Worm (Caenorhabditis elegans): ENCODE data around the gene F44E7.3.

Gene F44E7.3

ce11 chrV:5813060-5813659 is 41.4 kb downstream of the F44E7.3 start, which contains the start of gene ZC250.4:
Gene ZC250.4 (minus strand): TSS chrV:5813137.
- TF ChIP-seq unc-62 (GFP tag; optimal IDR thresholded peaks at IDR 0.05): no peak

- TF ChIP-seq unc-62 (GFP tag; optimal IDR thresholded peaks at IDR 0.05): no peak
These were observed 44.8 kb downstream of the F44E7.3 start for ce11 chrV:5816470-5817061.

- no peak for TF ChIP-seq unc-62 (GFP tag; optimal IDR thresholded peaks at IDR 0.05)
These were observed 48.2 kb downstream of the F44E7.3 start for ce11 chrV:5819903-5820302.

ce11 chrV:5820401-5820800 is 48.7 kb downstream of the F44E7.3 start:
- no peak for TF ChIP-seq unc-62 (GFP tag; optimal IDR thresholded peaks at IDR 0.05)

- TF ChIP-seq unc-62 (GFP tag; optimal IDR thresholded peaks at IDR 0.05): no peak
These were observed 49.9 kb downstream of the F44E7.3 start for ce11 chrV:5821451-5822143.

All from whole organism, dauer.